Fruit fly (Drosophila melanogaster) whole organism, embryonic: Measurements from ENCODE around the gene CG13248.
A peak's percentile ranks its signal among the peaks of the same experiment; 100 is the strongest.

Experiments used
- Adf1 ChIP-seq: fragments of 200-800 bp; sonication (Bioruptor generic); IDR thresholded peaks from 2 replicates; pipeline ENCODE4 v1.3.6; 2022; ENCODE audit warnings: missing biosample characterization, missing genetic modification characterization
- Atf3 ChIP-seq: fragments of 200-800 bp; sonication (Bioruptor generic); optimal IDR thresholded peaks from 3 replicates; lab custom pipeline; 2016; ENCODE audit warnings: missing biosample characterization, missing genetic modification characterization
- Blimp-1 ChIP-seq: fragments of 200-800 bp; sonication (Bioruptor generic); optimal IDR thresholded peaks from 3 replicates; lab custom pipeline; 2018; ENCODE audit warnings: missing biosample characterization, missing genetic modification characterization, mild to moderate bottlenecking, moderate library complexity, missing genetic modification reagents
- Bteb2 ChIP-seq: fragments of 200-800 bp; sonication (Bioruptor generic); optimal IDR thresholded peaks from 2 replicates; lab custom pipeline; 2016; ENCODE audit warnings: missing biosample characterization, missing genetic modification characterization
- CG1024 ChIP-seq: fragments of 200-800 bp; sonication (Bioruptor generic); IDR thresholded peaks from 2 replicates; pipeline ENCODE4 v1.3.6; 2022; ENCODE audit warnings: missing biosample characterization, missing genetic modification characterization
- CG10274 ChIP-seq: fragments of 200-800 bp; sonication (Bioruptor generic); optimal IDR thresholded peaks from 3 replicates; lab custom pipeline; 2017; ENCODE audit warnings: missing biosample characterization, mild to moderate bottlenecking, missing genetic modification characterization
- CG11504 ChIP-seq: fragments of 200-800 bp; sonication (Bioruptor generic); optimal IDR thresholded peaks from 3 replicates; lab custom pipeline; 2019; ENCODE audit warnings: missing biosample characterization, mild to moderate bottlenecking, missing genetic modification characterization, moderate library complexity
- CG11560 ChIP-seq: fragments of 200-800 bp; sonication (Bioruptor generic); IDR thresholded peaks from 3 replicates; pipeline ENCODE4 v1.3.6; 2022; ENCODE audit warnings: missing biosample characterization, missing genetic modification characterization
- CG12104 ChIP-seq: fragments of 200-800 bp; sonication (Bioruptor generic); optimal IDR thresholded peaks from 3 replicates; lab custom pipeline; 2016; ENCODE audit warnings: missing biosample characterization, missing genetic modification characterization
- CG13296 ChIP-seq: fragments of 200-800 bp; sonication (Bioruptor generic); optimal IDR thresholded peaks from 3 replicates; lab custom pipeline; 2018; ENCODE audit warnings: missing biosample characterization, mild to moderate bottlenecking, missing genetic modification characterization
- CG15269 ChIP-seq: fragments of 200-800 bp; sonication (Bioruptor generic); optimal IDR thresholded peaks from 2 replicates; lab custom pipeline; 2018; ENCODE audit warnings: missing biosample characterization, mild to moderate bottlenecking, missing genetic modification characterization, moderate library complexity
- CG17328 ChIP-seq: fragments of 200-800 bp; sonication (Bioruptor generic); IDR thresholded peaks from 2 replicates; pipeline ENCODE4 v1.3.6; 2022; ENCODE audit warnings: missing biosample characterization, missing genetic modification characterization
- CG17359 ChIP-seq: fragments of 200-800 bp; sonication (Bioruptor generic); optimal IDR thresholded peaks from 3 replicates; lab custom pipeline; 2018; ENCODE audit warnings: missing biosample characterization, mild to moderate bottlenecking, missing genetic modification characterization, moderate library complexity
- CG17612 ChIP-seq: fragments of 200-800 bp; sonication (Bioruptor generic); IDR thresholded peaks from 2 replicates; pipeline ENCODE4 v1.3.6; 2022; ENCODE audit warnings: missing biosample characterization, missing genetic modification characterization
- CG17912 ChIP-seq: fragments of 200-800 bp; sonication (Bioruptor generic); optimal IDR thresholded peaks from 2 replicates; lab custom pipeline; 2018; ENCODE audit warnings: missing biosample characterization, mild to moderate bottlenecking, missing genetic modification characterization
- CG18764 ChIP-seq: fragments of 200-800 bp; sonication (Bioruptor generic); optimal IDR thresholded peaks from 3 replicates; lab custom pipeline; 2016; ENCODE audit warnings: missing biosample characterization, missing genetic modification characterization
- CG2129 ChIP-seq: fragments of 200-800 bp; sonication (Bioruptor generic); IDR thresholded peaks from 2 replicates; pipeline ENCODE4 v1.3.6; 2022; ENCODE audit warnings: missing biosample characterization, missing genetic modification characterization; ENCODE audit not compliant: partially characterized antibody
- CG2199 ChIP-seq: fragments of 200-800 bp; sonication (Bioruptor generic); IDR thresholded peaks from 3 replicates; pipeline ENCODE4 v1.3.6; 2022; ENCODE audit warnings: missing biosample characterization, missing genetic modification characterization
- CG3407 ChIP-seq: fragments of 200-800 bp; sonication (Bioruptor generic); optimal IDR thresholded peaks from 2 replicates; lab custom pipeline; 2018; ENCODE audit warnings: missing biosample characterization, mild to moderate bottlenecking, missing genetic modification characterization
- CG4282 ChIP-seq: fragments of 200-800 bp; sonication (Bioruptor generic); optimal IDR thresholded peaks from 2 replicates; lab custom pipeline; 2016; ENCODE audit warnings: missing biosample characterization, missing genetic modification characterization
- CG8290 ChIP-seq, 3 experiments: fragments of 200-800 bp; sonication (Bioruptor generic); optimal IDR thresholded peaks; 2 replicates each; lab custom pipeline; 2016 to 2019; ENCODE audit warnings: missing biosample characterization in 3 of 3, missing genetic modification characterization in 3 of 3, mild to moderate bottlenecking in 2 of 3, moderate library complexity in 1 of 3
- CG8924 ChIP-seq: fragments of 200-800 bp; optimal IDR thresholded peaks from 3 replicates; lab custom pipeline; 2019; ENCODE audit warnings: missing biosample characterization, mild to moderate bottlenecking, missing genetic modification characterization, moderate library complexity
- CG9932 ChIP-seq: fragments of 200-800 bp; sonication (Bioruptor generic); IDR thresholded peaks from 2 replicates; pipeline ENCODE4 v1.3.6; 2022; ENCODE audit warnings: missing biosample characterization, missing genetic modification characterization
- CTCF ChIP-seq: fragments of 200-800 bp; sonication (Bioruptor generic); optimal IDR thresholded peaks from 2 replicates; lab custom pipeline; 2017; ENCODE audit warnings: missing biosample characterization, mild to moderate bottlenecking, missing genetic modification characterization, moderate library complexity
- E2f2 ChIP-seq: fragments of 200-800 bp; sonication (Bioruptor generic); IDR thresholded peaks from 2 replicates; pipeline ENCODE4 v1.3.6; 2022; ENCODE audit warnings: missing biosample characterization, missing genetic modification characterization
- ERR ChIP-seq: fragments of 200-800 bp; sonication (Bioruptor generic); optimal IDR thresholded peaks from 2 replicates; lab custom pipeline; 2016; ENCODE audit warnings: missing biosample characterization, missing genetic modification characterization
- Fer1 ChIP-seq: fragments of 200-800 bp; sonication (Bioruptor generic); optimal IDR thresholded peaks from 2 replicates; lab custom pipeline; 2017; ENCODE audit warnings: missing biosample characterization, mild to moderate bottlenecking, missing genetic modification characterization
- Gug ChIP-seq: fragments of 200-800 bp; sonication (Bioruptor generic); IDR thresholded peaks from 4 replicates; pipeline ENCODE4 v1.3.6; 2022; ENCODE audit warnings: missing biosample characterization, missing genetic modification characterization
- Hand ChIP-seq: fragments of 200-800 bp; sonication (Bioruptor generic); optimal IDR thresholded peaks from 2 replicates; lab custom pipeline; 2017; ENCODE audit warnings: mild to moderate bottlenecking, missing biosample characterization, missing genetic modification reagents, missing genetic modification characterization
- HmgZ ChIP-seq: fragments of 200-800 bp; sonication (Bioruptor generic); optimal IDR thresholded peaks from 2 replicates; lab custom pipeline; 2018; ENCODE audit warnings: missing biosample characterization, mild to moderate bottlenecking, missing genetic modification characterization
- Kr ChIP-seq: fragments of 200-800 bp; sonication (Bioruptor generic); optimal IDR thresholded peaks from 2 replicates; lab custom pipeline; 2017; ENCODE audit warnings: missing biosample characterization, mild to moderate bottlenecking, missing genetic modification characterization
- Rfx ChIP-seq: fragments of 200-800 bp; sonication (Bioruptor generic); IDR thresholded peaks from 2 replicates; pipeline ENCODE4 v1.3.6; 2022; ENCODE audit warnings: missing biosample characterization, missing genetic modification characterization
- Side ChIP-seq: fragments of 200-800 bp; sonication (Bioruptor generic); optimal IDR thresholded peaks from 2 replicates; lab custom pipeline; 2016; ENCODE audit warnings: missing biosample characterization, missing genetic modification characterization
- Stat92E ChIP-seq, 3 experiments: fragments of >200 bp in 2 of 3; fragments of 200-800 bp in 1 of 3; sonication (Bioruptor generic) in 1 of 3; optimal IDR thresholded peaks; 2 replicates each; lab custom pipeline; 2017 to 2019; ENCODE audit warnings: missing biosample characterization in 3 of 3, missing genetic modification characterization in 3 of 3, mild to moderate bottlenecking in 1 of 3, moderate library complexity in 1 of 3
- ash1 ChIP-seq: fragments of 200-800 bp; sonication (Bioruptor generic); optimal IDR thresholded peaks from 2 replicates; lab custom pipeline; 2018; ENCODE audit warnings: missing biosample characterization, mild to moderate bottlenecking, missing genetic modification characterization
- az2 ChIP-seq: fragments of 200-800 bp; sonication (Bioruptor generic); optimal IDR thresholded peaks from 3 replicates; lab custom pipeline; 2016; ENCODE audit warnings: missing biosample characterization, missing genetic modification characterization
- crol ChIP-seq: fragments of 200-800 bp; sonication (Bioruptor generic); IDR thresholded peaks from 2 replicates; pipeline ENCODE4 v1.3.6; 2022; ENCODE audit warnings: missing biosample characterization, missing genetic modification characterization
- disco-r ChIP-seq: fragments of 200-800 bp; sonication (Bioruptor generic); optimal IDR thresholded peaks from 2 replicates; lab custom pipeline; 2016; ENCODE audit warnings: missing biosample characterization, missing genetic modification characterization
- grau ChIP-seq: fragments of 200-800 bp; optimal IDR thresholded peaks from 3 replicates; lab custom pipeline; 2019; ENCODE audit warnings: missing biosample characterization, mild to moderate bottlenecking, missing genetic modification characterization, moderate library complexity
- h ChIP-seq: fragments of >200 bp; optimal IDR thresholded peaks from 2 replicates; lab custom pipeline; 2017
- nerfin-2 ChIP-seq: fragments of 200-800 bp; sonication (Bioruptor generic); IDR thresholded peaks from 2 replicates; pipeline ENCODE4 v1.3.6; 2022; ENCODE audit warnings: missing biosample characterization, missing genetic modification characterization; ENCODE audit not compliant: partially characterized antibody
- pnt ChIP-seq: fragments of 200-800 bp; sonication (Bioruptor generic); optimal IDR thresholded peaks from 3 replicates; lab custom pipeline; 2016; ENCODE audit warnings: missing biosample characterization, missing genetic modification characterization
- prd ChIP-seq, 3 experiments: fragments of >200 bp in 2 of 3; fragments of 200-800 bp in 1 of 3; sonication (Bioruptor generic) in 1 of 3; optimal IDR thresholded peaks in 2 of 3; IDR thresholded peaks in 1 of 3; 2 replicates in 2 of 3; 3 replicates in 1 of 3; pipeline versions ENCODE4 v1.3.6 to Lab custom; 2017 to 2022; ENCODE audit warnings: missing biosample characterization in 1 of 3, missing genetic modification characterization in 1 of 3
- sd ChIP-seq: fragments of 200-800 bp; sonication (Bioruptor generic); optimal IDR thresholded peaks from 3 replicates; lab custom pipeline; 2018; ENCODE audit warnings: missing biosample characterization, mild to moderate bottlenecking, missing genetic modification characterization, moderate library complexity
- shn ChIP-seq: fragments of 200-800 bp; sonication (Bioruptor generic); optimal IDR thresholded peaks from 3 replicates; lab custom pipeline; 2016; ENCODE audit warnings: missing biosample characterization, missing genetic modification characterization
- slou ChIP-seq: fragments of 200-800 bp; sonication (Bioruptor generic); optimal IDR thresholded peaks from 3 replicates; lab custom pipeline; 2016; ENCODE audit warnings: missing biosample characterization, missing genetic modification characterization
- tap ChIP-seq: fragments of 200-800 bp; optimal IDR thresholded peaks from 3 replicates; lab custom pipeline; 2019; ENCODE audit warnings: missing biosample characterization, mild to moderate bottlenecking, missing genetic modification characterization, moderate library complexity
- yki ChIP-seq: fragments of >200 bp; optimal IDR thresholded peaks from 3 replicates; lab custom pipeline; 2018
- zfh1 ChIP-seq: fragments of 200-800 bp; sonication (Bioruptor generic); IDR thresholded peaks from 3 replicates; pipeline ENCODE4 v1.3.6; 2022; ENCODE audit warnings: missing biosample characterization, missing genetic modification characterization

CG13248 gene

dm6 chr3L:20452813-20453682 is 42.7 kb upstream of the CG13248 start, which contains the start of gene CG5199 (continued):
- peak; percentile 49 for TF ChIP-seq CG12104 (GFP tag; lab: Kevin White, UChicago)
- no peak; the same call in 1 of the 2 replicates for TF ChIP-seq crol (GFP tag; lab: Robert Waterston, UW)
- TF ChIP-seq slou (GFP tag; lab: Kevin White, UChicago) = peak; percentile 42
- TF ChIP-seq CTCF = no peak
- TF ChIP-seq CG8290 (GFP tag; optimal IDR thresholded peaks at IDR 0.05; lab: Kevin White, UChicago) = peak; percentile 30
- TF ChIP-seq CG8290 (tag; optimal IDR thresholded peaks at IDR 0.05; lab: Kevin White, UChicago) = no peak
- no peak for TF ChIP-seq Bteb2
- no peak for TF ChIP-seq CG17912
- no peak for TF ChIP-seq disco-r (GFP tag; lab: Kevin White, UChicago)
- TF ChIP-seq ash1 (GFP tag; lab: Kevin White, UChicago) = no peak
- no peak for TF ChIP-seq CG3407
- TF ChIP-seq CG15269 (tag; lab: Kevin White, UChicago) = peak; percentile 58
- TF ChIP-seq CG9932 (GFP tag; lab: Robert Waterston, UW) = peak; percentile 71
- TF ChIP-seq CG17612 (GFP tag; lab: Robert Waterston, UW) = no peak
- TF ChIP-seq E2f2 (GFP tag; lab: Robert Waterston, UW) = peak; percentile 62
- TF ChIP-seq Rfx = peak; percentile 67
- TF ChIP-seq CG8924 = peak; percentile 80
- TF ChIP-seq az2 (GFP tag; lab: Kevin White, UChicago) = peak; percentile 46
- TF ChIP-seq ERR = no peak
- TF ChIP-seq CG18764 (GFP tag; lab: Kevin White, UChicago) = no peak
- TF ChIP-seq Gug = peak; percentile 61; the same call in 3 of the 4 replicates
- peak; percentile 50 for TF ChIP-seq CG17359
- TF ChIP-seq yki (lab: Kevin White, UChicago) = no peak
- TF ChIP-seq prd (optimal IDR thresholded peaks at IDR 0.05; lab: Kevin White, UChicago) = no peak
- peak; percentile 85 for TF ChIP-seq prd (GFP tag; IDR thresholded peaks at IDR 0.05; lab: Robert Waterston, UW)
- peak; percentile 22 for TF ChIP-seq shn
- no peak for TF ChIP-seq Atf3 (GFP tag; lab: Kevin White, UChicago)
- TF ChIP-seq CG11504 = peak; percentile 83
- no peak for TF ChIP-seq CG2199
- TF ChIP-seq CG11560 (tag; lab: Robert Waterston, UW) = peak; percentile 56; the same call in 1 of the 3 replicates
- TF ChIP-seq Kr (GFP tag; lab: Kevin White, UChicago) = no peak
- TF ChIP-seq CG1024 = no peak
- no peak for TF ChIP-seq Side (GFP tag; lab: Kevin White, UChicago)
- TF ChIP-seq grau (tag; lab: Kevin White, UChicago) = peak; percentile 76
- TF ChIP-seq HmgZ (tag; lab: Kevin White, UChicago) = no peak
- TF ChIP-seq nerfin-2 (GFP tag; lab: Robert Waterston, UW) = no peak
- TF ChIP-seq Hand (GFP tag; lab: Kevin White, UChicago) = no peak
- peak; percentile 70 for TF ChIP-seq pnt (GFP tag; lab: Kevin White, UChicago)
- TF ChIP-seq zfh1 (GFP tag; lab: Robert Waterston, UW) = peak; percentile 62; the same call in 1 of the 3 replicates
- TF ChIP-seq tap = peak; percentile 45
- TF ChIP-seq h (lab: Kevin White, UChicago) = no peak
- peak; percentile 61 for TF ChIP-seq Blimp-1
- no peak for TF ChIP-seq CG4282 (GFP tag; lab: Kevin White, UChicago)
- no peak for TF ChIP-seq Stat92E (GFP tag; optimal IDR thresholded peaks at IDR 0.05; lab: Kevin White, UChicago)
- TF ChIP-seq Adf1 (GFP tag; lab: Robert Waterston, UW) = no peak
- TF ChIP-seq CG13296 (GFP tag; lab: Kevin White, UChicago) = peak; percentile 54
- TF ChIP-seq CG17328 (GFP tag; lab: Robert Waterston, UW) = no peak
- TF ChIP-seq sd (tag; lab: Kevin White, UChicago) = no peak
- TF ChIP-seq CG10274 (GFP tag; lab: Kevin White, UChicago) = peak; percentile 20
- peak; percentile 61; the same call in 1 of the 2 replicates for TF ChIP-seq CG2129 (GFP tag; lab: Robert Waterston, UW)
- peak; percentile 60 for TF ChIP-seq Fer1 (GFP tag; lab: Kevin White, UChicago)
